Worm (Caenorhabditis elegans) whole organism, L3 larva: ENCODE results near the gene R04A9.3.
A peak's percentile ranks its signal among the peaks of the same experiment; 100 is the strongest.
"Not testable (repeated sequence)": the region's sequence is repeated elsewhere in the genome, so short reads cannot be mapped to it uniquely, and the experiment has no call there.

Experiments used
- ZK546.5 ChIP-seq: sonication (generic microtip); optimal IDR thresholded peaks from 2 replicates; lab custom pipeline; 2017; ENCODE audit warnings: missing biosample characterization, missing genetic modification characterization
- aly-2 ChIP-seq: fragments of 150-350 bp; optimal IDR thresholded peaks from 2 replicates; lab custom pipeline; 2014; ENCODE audit warnings: missing biosample characterization, missing genetic modification characterization
- ama-1 ChIP-seq: fragments of 150-350 bp; optimal IDR thresholded peaks from 2 replicates; lab custom pipeline; 2018
- ceh-28 ChIP-seq: fragments of 150-350 bp; optimal IDR thresholded peaks from 2 replicates; lab custom pipeline; 2014; ENCODE audit warnings: missing biosample characterization, missing genetic modification reagents, missing genetic modification characterization
- ceh-9 ChIP-seq: sonication (generic microtip); optimal IDR thresholded peaks from 2 replicates; lab custom pipeline; 2018; ENCODE audit warnings: missing biosample characterization, missing genetic modification characterization
- daf-12 ChIP-seq: fragments of 150-350 bp; optimal IDR thresholded peaks from 2 replicates; lab custom pipeline; 2014; ENCODE audit warnings: missing biosample characterization, missing genetic modification reagents, missing genetic modification characterization
- egl-27 ChIP-seq: sonication (generic microtip); optimal IDR thresholded peaks from 4 replicates; lab custom pipeline; 2017; ENCODE audit warnings: missing biosample characterization, missing genetic modification reagents, missing genetic modification characterization
- egl-5 ChIP-seq: fragments of 150-350 bp; optimal IDR thresholded peaks from 2 replicates; lab custom pipeline; 2017; ENCODE audit warnings: missing biosample characterization, missing genetic modification reagents, missing genetic modification characterization, inconsistent platforms
- elt-1 ChIP-seq: fragments of 150-350 bp; optimal IDR thresholded peaks from 2 replicates; lab custom pipeline; 2014; ENCODE audit warnings: missing biosample characterization, missing genetic modification characterization
- elt-2 ChIP-seq: sonication (generic microtip); optimal IDR thresholded peaks from 2 replicates; lab custom pipeline; 2016; ENCODE audit warnings: missing genetic modification reagents, mild to moderate bottlenecking, missing genetic modification characterization, missing compliant biosample characterization
- elt-3 ChIP-seq, 3 experiments: fragments of 150-350 bp in 1 of 3; sonication (generic microtip) in 2 of 3; optimal IDR thresholded peaks; 2 replicates in 2 of 3; 4 replicates in 1 of 3; lab custom pipeline; 2014 to 2017; ENCODE audit warnings: missing biosample characterization in 3 of 3, missing genetic modification characterization in 3 of 3
- fkh-10 ChIP-seq: sonication (generic microtip); optimal IDR thresholded peaks from 2 replicates; lab custom pipeline; 2017; ENCODE audit warnings: missing biosample characterization, missing genetic modification reagents, missing genetic modification characterization
- fkh-2 ChIP-seq: fragments of 150-350 bp; optimal IDR thresholded peaks from 2 replicates; lab custom pipeline; 2014; ENCODE audit warnings: missing biosample characterization, missing genetic modification reagents, missing genetic modification characterization
- fos-1 ChIP-seq: fragments of 150-350 bp; optimal IDR thresholded peaks from 2 replicates; lab custom pipeline; 2014; ENCODE audit warnings: missing biosample characterization, missing genetic modification characterization
- hmg-11 ChIP-seq: sonication (generic microtip); optimal IDR thresholded peaks from 2 replicates; lab custom pipeline; 2016; ENCODE audit warnings: missing genetic modification characterization, missing compliant biosample characterization
- jun-1 ChIP-seq: fragments of 150-350 bp; optimal IDR thresholded peaks from 2 replicates; lab custom pipeline; 2014; ENCODE audit warnings: missing biosample characterization, missing genetic modification reagents, missing genetic modification characterization
- lin-15B ChIP-seq: fragments of 150-350 bp; optimal IDR thresholded peaks from 2 replicates; lab custom pipeline; 2014; ENCODE audit warnings: missing biosample characterization, missing genetic modification characterization
- lin-39 ChIP-seq: fragments of 150-350 bp; optimal IDR thresholded peaks from 2 replicates; lab custom pipeline; 2018; ENCODE audit warnings: missing biosample characterization, missing genetic modification reagents, missing genetic modification characterization
- lsy-12 ChIP-seq: sonication (generic microtip); optimal IDR thresholded peaks from 2 replicates; lab custom pipeline; 2016; ENCODE audit warnings: mild to moderate bottlenecking, missing genetic modification characterization, missing compliant biosample characterization
- mml-1 ChIP-seq: fragments of 150-350 bp; sonication (generic microtip); optimal IDR thresholded peaks from 3 replicates; lab custom pipeline; 2014; ENCODE audit warnings: missing biosample characterization, missing genetic modification characterization
- nfya-1 ChIP-seq: sonication (generic microtip); optimal IDR thresholded peaks from 2 replicates; lab custom pipeline; 2017; ENCODE audit warnings: missing genetic modification characterization, mild to moderate bottlenecking, missing compliant biosample characterization, antibody characterized with exemption, moderate library complexity; ENCODE audit not compliant: insufficient read depth
- nhr-12 ChIP-seq: fragments of 150-350 bp; optimal IDR thresholded peaks from 2 replicates; lab custom pipeline; 2014; ENCODE audit warnings: missing biosample characterization, missing genetic modification characterization
- nhr-23 ChIP-seq: fragments of 150-350 bp; optimal IDR thresholded peaks from 2 replicates; lab custom pipeline; 2014; ENCODE audit warnings: missing biosample characterization, missing genetic modification reagents, missing genetic modification characterization
- nhr-237 ChIP-seq: fragments of 150-350 bp; optimal IDR thresholded peaks from 2 replicates; lab custom pipeline; 2014; ENCODE audit warnings: missing biosample characterization, missing genetic modification characterization
- nhr-25 ChIP-seq: sonication (generic microtip); optimal IDR thresholded peaks from 2 replicates; lab custom pipeline; 2017; ENCODE audit warnings: missing biosample characterization, missing genetic modification characterization
- nhr-43 ChIP-seq: sonication (generic microtip); optimal IDR thresholded peaks from 2 replicates; lab custom pipeline; 2016; ENCODE audit warnings: mild to moderate bottlenecking, missing genetic modification characterization, missing compliant biosample characterization; ENCODE audit not compliant: poor library complexity, severe bottlenecking
- nhr-67 ChIP-seq: fragments of 150-350 bp; optimal IDR thresholded peaks from 2 replicates; lab custom pipeline; 2014; ENCODE audit warnings: missing biosample characterization, missing genetic modification characterization
- nhr-77 ChIP-seq: fragments of 150-350 bp; optimal IDR thresholded peaks from 2 replicates; lab custom pipeline; 2014; ENCODE audit warnings: missing biosample characterization, missing genetic modification characterization
- pha-4 ChIP-seq: fragments of 150-350 bp; optimal IDR thresholded peaks from 2 replicates; lab custom pipeline; 2014; ENCODE audit warnings: missing biosample characterization, missing genetic modification reagents, missing genetic modification characterization
- pqm-1 ChIP-seq: fragments of 150-350 bp; optimal IDR thresholded peaks from 2 replicates; lab custom pipeline; 2017; ENCODE audit warnings: missing biosample characterization, missing genetic modification characterization, inconsistent platforms
- snpc-4 ChIP-seq: fragments of 150-350 bp; optimal IDR thresholded peaks from 2 replicates; lab custom pipeline; 2014; ENCODE audit warnings: missing biosample characterization, missing genetic modification characterization
- unc-39 ChIP-seq: sonication (generic microtip); optimal IDR thresholded peaks from 4 replicates; lab custom pipeline; 2017; ENCODE audit warnings: missing biosample characterization, missing genetic modification characterization
- unc-62 ChIP-seq: fragments of 150-350 bp; sonication (generic microtip); optimal IDR thresholded peaks from 4 replicates; lab custom pipeline; 2014; ENCODE audit warnings: missing biosample characterization, missing genetic modification reagents, missing genetic modification characterization
- zag-1 ChIP-seq: fragments of 150-350 bp; optimal IDR thresholded peaks from 2 replicates; lab custom pipeline; 2014; ENCODE audit warnings: missing biosample characterization, missing genetic modification characterization
- ztf-11 ChIP-seq: fragments of 150-350 bp; optimal IDR thresholded peaks from 2 replicates; lab custom pipeline; 2014; ENCODE audit warnings: missing biosample characterization, missing genetic modification characterization

Gene R04A9.3

DNA sequence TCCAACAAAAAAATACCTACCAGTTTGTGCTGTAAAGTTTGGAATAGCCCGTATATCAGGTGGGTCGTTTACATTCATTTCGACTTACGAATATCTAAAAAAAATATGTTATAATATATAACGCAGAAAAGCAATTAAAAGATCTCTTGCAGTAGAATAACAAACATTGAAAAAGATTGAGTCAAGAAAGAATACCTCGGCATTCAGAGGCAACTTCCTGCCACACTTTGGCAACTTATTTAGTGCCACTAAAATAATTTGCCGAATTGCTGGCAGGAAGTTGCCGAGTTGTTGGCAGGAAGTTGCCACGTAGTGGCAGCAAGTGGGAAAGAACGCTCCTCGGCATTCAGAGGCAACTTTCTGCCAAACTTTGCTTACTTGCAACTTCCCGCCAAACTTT is 33.3 kb downstream of the R04A9.3 start, which contains the start of gene C04E7.3:
C04E7.3 (minus strand) TSS at position 101 of the 400 bp plus-strand sequence.
- not testable (repeated sequence) for TF ChIP-seq nhr-43; ceh-9 (tag; lab: Kevin White, UChicago); nhr-12

DNA sequence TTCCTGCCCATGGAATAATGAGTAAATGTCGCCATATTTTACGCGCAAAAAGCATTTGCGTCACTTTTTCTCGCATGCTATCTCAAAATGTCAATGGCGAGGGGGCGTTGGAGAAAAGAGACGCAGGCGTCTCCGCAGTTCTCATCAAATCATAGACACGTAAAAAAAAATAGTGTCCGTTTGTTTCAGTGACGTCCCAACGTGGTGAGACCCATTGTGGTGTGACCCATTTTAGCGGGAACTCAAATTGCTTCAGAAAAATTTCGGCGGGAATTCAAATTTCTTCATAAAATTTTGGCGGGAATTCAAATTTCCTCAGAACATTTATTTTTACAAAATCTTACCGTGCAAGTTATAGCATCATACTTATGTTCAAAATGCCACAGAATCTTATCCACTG is 36.6 kb downstream of the R04A9.3 start:
- TF ChIP-seq pqm-1 (tag; lab: Kevin White, UChicago) (peak; percentile 7), pha-4 (tag; lab: Kevin White, UChicago) (no peak), lin-39 (no peak), elt-2 (peak; percentile 37), ceh-28 (tag; lab: Kevin White, UChicago) (no peak), ZK546.5 (tag; lab: Kevin White, UChicago) (no peak)
- TF ChIP-seq, all 47 proteins: peak for 2

DNA sequence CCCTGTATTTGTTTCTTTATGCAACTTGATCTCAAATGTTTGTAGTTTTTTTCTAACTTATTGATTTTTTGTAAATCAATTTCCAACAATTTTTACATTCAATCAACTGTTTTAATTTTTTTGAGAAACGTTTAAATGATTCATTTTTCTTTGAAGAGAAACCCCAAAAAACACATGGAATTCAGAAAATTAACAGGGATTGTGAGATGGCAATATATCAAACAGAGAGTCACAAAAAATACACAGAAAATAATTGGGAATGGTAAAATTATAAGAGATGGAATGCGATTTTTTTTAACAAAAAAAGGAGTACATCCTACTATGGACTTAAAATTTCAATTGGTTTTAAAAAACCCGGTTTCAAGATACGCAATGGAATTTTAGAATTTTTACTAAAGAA is 46.0 kb downstream of the R04A9.3 start:
- TF ChIP-seq elt-3 (tag; optimal IDR thresholded peaks at IDR 0.05; lab: Kevin White, UChicago) (no peak), daf-12 (no peak)
- TF ChIP-seq, all 47 proteins: peak for 0

DNA sequence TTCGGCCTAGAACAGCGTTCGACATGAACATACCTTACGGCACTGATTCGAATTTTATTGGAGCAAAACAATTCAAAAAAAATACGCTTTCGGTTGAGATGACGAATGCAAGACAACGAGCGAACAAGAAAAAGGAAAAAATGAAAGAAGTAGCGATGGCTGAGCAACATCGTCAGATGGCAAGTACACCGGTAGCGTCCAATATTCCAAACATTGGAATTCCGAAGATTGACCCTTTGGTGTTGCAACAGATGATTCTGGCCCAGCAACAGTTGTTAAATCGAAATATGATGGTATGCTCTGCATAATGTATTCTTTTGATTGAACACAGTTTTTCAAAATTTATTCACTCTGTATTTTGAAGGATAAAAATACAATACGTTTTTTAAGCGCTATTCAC is 47.8 kb downstream of the R04A9.3 start:
- TF ChIP-seq nhr-237 (tag; lab: Kevin White, UChicago), result no peak
- TF ChIP-seq nhr-12, result no peak
- TF ChIP-seq aly-2 (tag; lab: Kevin White, UChicago), result no peak
- no peak for TF ChIP-seq unc-39
- TF ChIP-seq ztf-11 (tag; lab: Kevin White, UChicago), result no peak
- TF ChIP-seq lin-39, result no peak
- no peak for TF ChIP-seq fkh-2 (tag; lab: Kevin White, UChicago)
- TF ChIP-seq snpc-4 (tag; lab: Kevin White, UChicago), result no peak
- TF ChIP-seq ama-1 (lab: Kevin White, UChicago), result no peak
- TF ChIP-seq pqm-1 (tag; lab: Kevin White, UChicago), result no peak
- TF ChIP-seq egl-27, result no peak
- TF ChIP-seq nhr-67 (tag; lab: Kevin White, UChicago), result no peak
- TF ChIP-seq lin-15B (tag; lab: Kevin White, UChicago), result no peak
- TF ChIP-seq egl-5 (tag; lab: Kevin White, UChicago), result no peak
- TF ChIP-seq mml-1, result no peak
- TF ChIP-seq nhr-23 (tag; lab: Kevin White, UChicago), result no peak
- TF ChIP-seq jun-1 (tag; lab: Kevin White, UChicago), result no peak
- TF ChIP-seq fos-1 (tag; lab: Kevin White, UChicago), result no peak
- no peak for TF ChIP-seq nhr-77

DNA sequence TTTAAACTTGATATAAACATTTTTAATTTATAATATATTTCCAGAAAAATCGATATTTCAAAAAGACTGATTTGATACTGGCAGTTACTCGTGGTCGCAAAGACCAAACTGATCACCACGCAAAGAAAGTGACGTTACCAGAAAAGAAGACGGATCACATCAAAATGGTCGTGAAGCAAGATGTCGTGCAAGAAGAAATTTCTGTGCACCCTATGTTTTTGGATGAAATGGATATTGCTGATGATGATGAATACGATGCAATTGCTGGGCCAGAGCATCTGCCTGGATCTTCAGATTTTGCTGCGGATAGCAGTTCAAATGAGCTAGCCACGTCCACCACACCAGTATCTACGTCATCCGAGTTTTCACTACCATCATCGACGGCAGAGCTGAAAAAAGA is 51.7 kb downstream of the R04A9.3 start:
- TF ChIP-seq fkh-10 (GFP tag; lab: Kevin White, UChicago) (no peak), nfya-1 (tag; lab: Kevin White, UChicago) (no peak), ceh-28 (tag; lab: Kevin White, UChicago) (no peak), unc-62 (no peak), nhr-25 (no peak), nhr-23 (tag; lab: Kevin White, UChicago) (no peak), elt-1 (tag; lab: Kevin White, UChicago) (no peak), nhr-67 (tag; lab: Kevin White, UChicago) (no peak), elt-2 (no peak), lsy-12 (no peak), zag-1 (tag; lab: Kevin White, UChicago) (no peak), fos-1 (tag; lab: Kevin White, UChicago) (no peak), ztf-11 (tag; lab: Kevin White, UChicago) (no peak), egl-27 (no peak), hmg-11 (tag; lab: Kevin White, UChicago) (no peak)
